Fruit fly (Drosophila melanogaster) whole organism, embryonic: ENCODE results near the gene CG13454.

Experiments
- Ada2b ChIP-seq: fragments of 200-800 bp; sonication (Bioruptor generic); IDR thresholded peaks from 2 replicates; pipeline ENCODE4 v1.3.6; 2022; ENCODE audit warnings: missing biosample characterization, missing genetic modification characterization
- Atf6 ChIP-seq: fragments of 200-800 bp; sonication (Bioruptor generic); IDR thresholded peaks from 2 replicates; pipeline ENCODE4 v1.3.6; 2022; ENCODE audit warnings: missing biosample characterization, missing genetic modification characterization
- Bgb ChIP-seq: fragments of 200-800 bp; sonication (Bioruptor generic); IDR thresholded peaks from 2 replicates; pipeline ENCODE4 v1.3.6; 2022; ENCODE audit warnings: missing biosample characterization, missing genetic modification characterization; ENCODE audit not compliant: partially characterized antibody
- CG10565 ChIP-seq: fragments of 200-800 bp; sonication (Bioruptor generic); optimal IDR thresholded peaks from 3 replicates; lab custom pipeline; 2016; ENCODE audit warnings: missing biosample characterization, mild to moderate bottlenecking, missing genetic modification characterization
- CG12299 ChIP-seq: fragments of 200-800 bp; sonication (Bioruptor generic); optimal IDR thresholded peaks from 2 replicates; lab custom pipeline; 2018; ENCODE audit warnings: missing biosample characterization, mild to moderate bottlenecking, missing genetic modification characterization
- CG13894 ChIP-seq: fragments of 200-800 bp; sonication (Bioruptor generic); optimal IDR thresholded peaks from 3 replicates; lab custom pipeline; 2018; ENCODE audit warnings: missing biosample characterization, mild to moderate bottlenecking, missing genetic modification characterization, moderate library complexity
- CG14441 ChIP-seq: fragments of 200-800 bp; sonication (Bioruptor generic); IDR thresholded peaks from 2 replicates; pipeline ENCODE4 v1.3.6; 2022; ENCODE audit warnings: missing biosample characterization, missing genetic modification characterization
- CG15514 ChIP-seq: fragments of 200-800 bp; sonication (Bioruptor generic); optimal IDR thresholded peaks from 3 replicates; lab custom pipeline; 2017; ENCODE audit warnings: missing biosample characterization, missing genetic modification characterization, mild to moderate bottlenecking, moderate library complexity, missing genetic modification reagents
- CG16863 ChIP-seq: fragments of 200-800 bp; sonication (Bioruptor generic); optimal IDR thresholded peaks from 3 replicates; lab custom pipeline; 2016; ENCODE audit warnings: missing biosample characterization, missing genetic modification characterization
- CG1792 ChIP-seq: fragments of 200-800 bp; sonication (Bioruptor generic); optimal IDR thresholded peaks from 2 replicates; lab custom pipeline; 2016; ENCODE audit warnings: missing biosample characterization, missing genetic modification characterization
- CG18262 ChIP-seq: fragments of 200-800 bp; optimal IDR thresholded peaks from 3 replicates; lab custom pipeline; 2019; ENCODE audit warnings: missing biosample characterization, mild to moderate bottlenecking, missing genetic modification characterization, moderate library complexity
- CG18619 ChIP-seq: fragments of 200-800 bp; sonication (Bioruptor generic); optimal IDR thresholded peaks from 3 replicates; lab custom pipeline; 2017; ENCODE audit warnings: missing biosample characterization, mild to moderate bottlenecking, missing genetic modification characterization
- CG32532 ChIP-seq: fragments of 200-800 bp; sonication (Bioruptor generic); IDR thresholded peaks from 2 replicates; pipeline ENCODE4 v1.3.6; 2022; ENCODE audit warnings: missing biosample characterization, missing genetic modification characterization
- CG4820 ChIP-seq: fragments of 200-800 bp; sonication (Bioruptor generic); optimal IDR thresholded peaks from 3 replicates; lab custom pipeline; 2016; ENCODE audit warnings: missing biosample characterization, missing genetic modification characterization
- CG7839 ChIP-seq: fragments of 200-800 bp; sonication (Bioruptor generic); optimal IDR thresholded peaks from 3 replicates; lab custom pipeline; 2018; ENCODE audit warnings: missing biosample characterization, mild to moderate bottlenecking, missing genetic modification characterization, moderate library complexity
- CG9797 ChIP-seq: fragments of 200-800 bp; sonication (Bioruptor generic); optimal IDR thresholded peaks from 3 replicates; lab custom pipeline; 2018; ENCODE audit warnings: missing biosample characterization, mild to moderate bottlenecking, missing genetic modification characterization
- CG9932 ChIP-seq: fragments of 200-800 bp; sonication (Bioruptor generic); IDR thresholded peaks from 2 replicates; pipeline ENCODE4 v1.3.6; 2022; ENCODE audit warnings: missing biosample characterization, missing genetic modification characterization
- Dad ChIP-seq: fragments of 200-800 bp; sonication (Bioruptor generic); optimal IDR thresholded peaks from 3 replicates; lab custom pipeline; 2016; ENCODE audit warnings: missing biosample characterization, missing genetic modification characterization
- Doc2 ChIP-seq: fragments of 200-800 bp; sonication (Bioruptor generic); IDR thresholded peaks from 2 replicates; pipeline ENCODE4 v1.3.6; 2022; ENCODE audit warnings: missing biosample characterization, missing genetic modification characterization
- Doc3 ChIP-seq: fragments of 200-800 bp; sonication (Bioruptor generic); IDR thresholded peaks from 3 replicates; pipeline ENCODE4 v1.3.6; 2022; ENCODE audit warnings: missing biosample characterization, missing genetic modification characterization; ENCODE audit not compliant: partially characterized antibody
- Ets97D ChIP-seq: fragments of 200-800 bp; sonication (Bioruptor generic); optimal IDR thresholded peaks from 3 replicates; lab custom pipeline; 2016; ENCODE audit warnings: missing biosample characterization, missing genetic modification characterization
- HLH4C ChIP-seq: fragments of 200-800 bp; sonication (Bioruptor generic); IDR thresholded peaks from 3 replicates; pipeline ENCODE4 v1.3.6; 2022; ENCODE audit warnings: missing biosample characterization, missing genetic modification characterization; ENCODE audit not compliant: partially characterized antibody
- Hr78 ChIP-seq, 2 experiments: fragments of 200-800 bp in 1 of 2; fragments of >200 bp in 1 of 2; sonication (Bioruptor generic) in 1 of 2; optimal IDR thresholded peaks; 2 replicates each; lab custom pipeline; 2017 to 2019; ENCODE audit warnings: missing biosample characterization in 2 of 2, missing genetic modification characterization in 2 of 2, mild to moderate bottlenecking in 1 of 2, moderate library complexity in 1 of 2
- Med ChIP-seq: fragments of 200-800 bp; sonication (Bioruptor generic); peaks from one replicate; lab custom pipeline; 2016; ENCODE audit warnings: missing biosample characterization, missing genetic modification characterization, mild to moderate bottlenecking, inconsistent platforms, moderate library complexity
- Myb ChIP-seq: fragments of 200-800 bp; sonication (Bioruptor generic); optimal IDR thresholded peaks from 2 replicates; lab custom pipeline; 2016; ENCODE audit warnings: missing biosample characterization, missing genetic modification characterization
- NK7.1 ChIP-seq: fragments of 200-800 bp; sonication (Bioruptor generic); optimal IDR thresholded peaks from 3 replicates; lab custom pipeline; 2016; ENCODE audit warnings: missing biosample characterization, missing genetic modification characterization
- Pdp1 ChIP-seq, 2 experiments: fragments of 200-800 bp; sonication (Bioruptor generic); optimal IDR thresholded peaks; 3 replicates each; lab custom pipeline; 2016; ENCODE audit warnings: missing biosample characterization in 2 of 2, missing genetic modification characterization in 2 of 2, mild to moderate bottlenecking in 1 of 2, moderate library complexity in 1 of 2
- Sin3A ChIP-seq: fragments of >200 bp; optimal IDR thresholded peaks from 2 replicates; lab custom pipeline; 2018
- Sry-δ ChIP-seq: fragments of 200-800 bp; sonication (Bioruptor generic); optimal IDR thresholded peaks from 2 replicates; lab custom pipeline; 2016; ENCODE audit warnings: missing biosample characterization, missing genetic modification characterization
- Usf ChIP-seq: fragments of 200-800 bp; sonication (Bioruptor generic); optimal IDR thresholded peaks from 2 replicates; lab custom pipeline; 2017; ENCODE audit warnings: missing genotype, missing biosample characterization, missing genetic modification characterization
- Xrp1 ChIP-seq: fragments of 200-800 bp; sonication (Bioruptor generic); IDR thresholded peaks from 2 replicates; pipeline ENCODE4 v1.3.6; 2022; ENCODE audit warnings: missing biosample characterization, missing genetic modification characterization
- al ChIP-seq: fragments of 200-800 bp; sonication (Bioruptor generic); IDR thresholded peaks from 2 replicates; pipeline ENCODE4 v1.3.6; 2022; ENCODE audit warnings: missing biosample characterization, missing genetic modification characterization
- aop ChIP-seq: fragments of 200-800 bp; sonication (Bioruptor generic); IDR thresholded peaks from 2 replicates; pipeline ENCODE4 v1.3.6; 2022; ENCODE audit warnings: missing biosample characterization, missing genetic modification characterization
- caup ChIP-seq: fragments of 200-800 bp; sonication (Bioruptor generic); optimal IDR thresholded peaks from 3 replicates; lab custom pipeline; 2017; ENCODE audit warnings: missing biosample characterization, mild to moderate bottlenecking, missing genetic modification characterization, moderate library complexity; ENCODE audit not compliant: severe bottlenecking
- crc ChIP-seq: fragments of 200-800 bp; sonication (Bioruptor generic); optimal IDR thresholded peaks from 2 replicates; lab custom pipeline; 2016; ENCODE audit warnings: missing biosample characterization, missing genetic modification characterization
- disco-r ChIP-seq: fragments of 200-800 bp; sonication (Bioruptor generic); optimal IDR thresholded peaks from 2 replicates; lab custom pipeline; 2016; ENCODE audit warnings: missing biosample characterization, missing genetic modification characterization
- ewg ChIP-seq: fragments of 200-800 bp; sonication (Bioruptor generic); optimal IDR thresholded peaks from 3 replicates; lab custom pipeline; 2017; ENCODE audit warnings: mild to moderate bottlenecking, missing biosample characterization, missing genetic modification reagents, missing genetic modification characterization
- grn ChIP-seq: fragments of 200-800 bp; sonication (Bioruptor generic); optimal IDR thresholded peaks from 3 replicates; lab custom pipeline; 2017; ENCODE audit warnings: missing biosample characterization, missing genetic modification characterization
- gro ChIP-seq: fragments of 200-800 bp; sonication (Bioruptor generic); optimal IDR thresholded peaks from 2 replicates; lab custom pipeline; 2016; ENCODE audit warnings: missing biosample characterization, missing genetic modification characterization
- gsb-n ChIP-seq: fragments of 200-800 bp; sonication (Bioruptor generic); optimal IDR thresholded peaks from 3 replicates; lab custom pipeline; 2018; ENCODE audit warnings: missing biosample characterization, mild to moderate bottlenecking, missing genetic modification characterization
- lbe ChIP-seq: fragments of 200-800 bp; sonication (Bioruptor generic); optimal IDR thresholded peaks from 2 replicates; lab custom pipeline; 2016; ENCODE audit warnings: missing biosample characterization, mild to moderate bottlenecking, missing genetic modification characterization
- lilli ChIP-seq: fragments of 200-800 bp; sonication (Bioruptor generic); optimal IDR thresholded peaks from 3 replicates; lab custom pipeline; 2016; ENCODE audit warnings: missing biosample characterization, missing genetic modification characterization
- lov ChIP-seq, 2 experiments: fragments of 200-800 bp in 1 of 2; fragments of >200 bp in 1 of 2; sonication (Bioruptor generic) in 1 of 2; IDR thresholded peaks in 1 of 2; optimal IDR thresholded peaks in 1 of 2; 2 replicates in 1 of 2; 3 replicates in 1 of 2; pipeline versions ENCODE4 v1.3.6 to Lab custom; 2017 to 2022; ENCODE audit warnings: missing biosample characterization in 1 of 2, missing genetic modification characterization in 1 of 2
- maf-S ChIP-seq: fragments of 200-800 bp; sonication (Bioruptor generic); optimal IDR thresholded peaks from 2 replicates; lab custom pipeline; 2016; ENCODE audit warnings: missing biosample characterization, missing genetic modification characterization
- mam ChIP-seq: fragments of 200-800 bp; sonication (Bioruptor generic); optimal IDR thresholded peaks from 3 replicates; lab custom pipeline; 2016; ENCODE audit warnings: missing biosample characterization, missing genetic modification characterization
- sim ChIP-seq: fragments of 200-800 bp; sonication (Bioruptor generic); IDR thresholded peaks from 2 replicates; pipeline ENCODE4 v1.3.6; 2022; ENCODE audit warnings: missing biosample characterization, missing genetic modification characterization
- stc ChIP-seq: fragments of 200-800 bp; sonication (Bioruptor generic); IDR thresholded peaks from 2 replicates; pipeline ENCODE4 v1.3.6; 2022; ENCODE audit warnings: missing biosample characterization, missing genetic modification characterization
- trem ChIP-seq: fragments of 200-800 bp; optimal IDR thresholded peaks from 3 replicates; lab custom pipeline; 2019; ENCODE audit warnings: missing biosample characterization, mild to moderate bottlenecking, missing genetic modification characterization, moderate library complexity
- vnd ChIP-seq: fragments of 200-800 bp; sonication (Bioruptor generic); IDR thresholded peaks from 3 replicates; pipeline ENCODE4 v1.3.6; 2022; ENCODE audit warnings: missing biosample characterization, missing genetic modification characterization; ENCODE audit not compliant: partially characterized antibody

CG13454 gene

dm6 chr3L:15565829-15566433 lies 49.1 kb upstream of the CG13454 start, which contains the start of gene dop (continued):
- TF ChIP-seq lilli (GFP tag; lab: Kevin White, UChicago) (peak; percentile 71), Ada2b (GFP tag; lab: Robert Waterston, UW) (no peak; the same call in 1 of the 2 replicates), disco-r (no peak), NK7.1 (no peak), CG1792 (GFP tag; lab: Kevin White, UChicago) (no peak), grn (no peak), Dad (no peak), aop (no peak), CG18619 (GFP tag; lab: Kevin White, UChicago) (no peak), lbe (no peak), crc (GFP tag; lab: Kevin White, UChicago) (no peak), CG12299 (tag; lab: Kevin White, UChicago) (no peak), Bgb (GFP tag; lab: Robert Waterston, UW) (peak; percentile 64; the same call in 1 of the 2 replicates), CG15514 (GFP tag; lab: Kevin White, UChicago) (peak; percentile 61), maf-S (no peak), stc (GFP tag; lab: Robert Waterston, UW) (no peak), Usf (GFP tag; lab: Kevin White, UChicago) (no peak), Ets97D (GFP tag; lab: Kevin White, UChicago) (peak; percentile 56), gro (GFP tag; lab: Kevin White, UChicago) (peak; percentile 61), Doc2 (GFP tag; lab: Robert Waterston, UW) (no peak), CG4820 (GFP tag; lab: Kevin White, UChicago) (peak; percentile 20), Atf6 (GFP tag; lab: Robert Waterston, UW) (peak; percentile 11; the same call in 1 of the 2 replicates), CG32532 (GFP tag; lab: Robert Waterston, UW) (peak; percentile 49; the same call in 1 of the 2 replicates), Sin3A (lab: Kevin White, UChicago) (peak; percentile 55), Myb (GFP tag; lab: Kevin White, UChicago) (peak; percentile 49), Xrp1 (GFP tag; lab: Robert Waterston, UW) (no peak), CG14441 (GFP tag; lab: Robert Waterston, UW) (no peak), Pdp1 (GFP tag; optimal IDR thresholded peaks at IDR 0.05; lab: Kevin White, UChicago) (peak in 1 of 2 experiments; percentile 90), Sry-δ (GFP tag; lab: Kevin White, UChicago) (peak; percentile 95), vnd (GFP tag; lab: Robert Waterston, UW) (peak; percentile 43; the same call in 1 of the 3 replicates), CG9932 (peak; percentile 62), HLH4C (peak; percentile 60), mam (GFP tag; lab: Kevin White, UChicago) (peak; percentile 45), Doc3 (peak; percentile 37; the same call in 1 of the 3 replicates), trem (peak; percentile 59), sim (GFP tag; lab: Robert Waterston, UW) (no peak), CG18262 (tag; lab: Kevin White, UChicago) (no peak), CG16863 (GFP tag; lab: Kevin White, UChicago) (no peak), CG9797 (GFP tag; lab: Kevin White, UChicago) (peak; percentile 92), Hr78 (GFP tag; optimal IDR thresholded peaks at IDR 0.05; lab: Kevin White, UChicago) (no peak), lov (optimal IDR thresholded peaks at IDR 0.05; lab: Kevin White, UChicago) (no peak), lov (GFP tag; IDR thresholded peaks at IDR 0.05; lab: Robert Waterston, UW) (no peak), CG7839 (tag; lab: Kevin White, UChicago) (no peak), Med (GFP tag; lab: Kevin White, UChicago) (peak; percentile 89), ewg (no peak), CG13894 (peak; percentile 9), al (GFP tag; lab: Robert Waterston, UW) (no peak), CG10565 (GFP tag; lab: Kevin White, UChicago) (no peak), caup (GFP tag; lab: Kevin White, UChicago) (no peak), gsb-n (tag; lab: Kevin White, UChicago) (no peak)
